Worm (Caenorhabditis elegans) whole organism, young adult: ENCODE data around the gene F41G4.13.
A peak's percentile ranks its signal among the peaks of the same experiment; 100 is the strongest.

Experiments
- B0261.1 ChIP-seq: sonication (generic microtip); optimal IDR thresholded peaks from 2 replicates; lab custom pipeline; 2016; ENCODE audit warnings: mild to moderate bottlenecking, missing genetic modification characterization, moderate library complexity, missing compliant biosample characterization
- F10E7.11 ChIP-seq: sonication (generic microtip); optimal IDR thresholded peaks from 2 replicates; lab custom pipeline; 2017; ENCODE audit warnings: mild to moderate bottlenecking, missing genetic modification characterization, moderate library complexity, missing compliant biosample characterization
- F23B12.7 ChIP-seq: sonication (generic microtip); optimal IDR thresholded peaks from 2 replicates; lab custom pipeline; 2017; ENCODE audit warnings: missing genetic modification characterization, mild to moderate bottlenecking, missing compliant biosample characterization, antibody characterized with exemption, moderate library complexity; ENCODE audit not compliant: insufficient read depth
- F55B11.4 ChIP-seq: sonication (generic microtip); optimal IDR thresholded peaks from 2 replicates; lab custom pipeline; 2016; ENCODE audit warnings: missing compliant biosample characterization, missing genetic modification characterization, borderline replicate concordance; ENCODE audit not compliant: insufficient read depth
- F57C9.4 ChIP-seq: sonication (generic microtip); optimal IDR thresholded peaks from 2 replicates; lab custom pipeline; 2017; ENCODE audit warnings: mild to moderate bottlenecking, missing genetic modification characterization, missing compliant biosample characterization
- K12H6.12 ChIP-seq: fragments of 200-800 bp; sonication (Bioruptor generic); optimal IDR thresholded peaks from 2 replicates; lab custom pipeline; 2018; ENCODE audit warnings: mild to moderate bottlenecking, missing genetic modification characterization, missing compliant biosample characterization
- T26A5.8 ChIP-seq: sonication (generic microtip); optimal IDR thresholded peaks from 2 replicates; lab custom pipeline; 2016; ENCODE audit warnings: missing genetic modification characterization, missing compliant biosample characterization
- Y95B8A.8 ChIP-seq: fragments of 200-800 bp; sonication (Bioruptor generic); IDR thresholded peaks from 2 replicates; pipeline ENCODE4 v1.3.6; 2022; ENCODE audit warnings: missing genetic modification reagents, missing genetic modification characterization, missing compliant biosample characterization
- akir-1 ChIP-seq: fragments of 200-800 bp; sonication (Bioruptor generic); optimal IDR thresholded peaks from 2 replicates; lab custom pipeline; 2018; ENCODE audit warnings: mild to moderate bottlenecking, missing genetic modification characterization, moderate library complexity, missing compliant biosample characterization
- atf-7 ChIP-seq: sonication (generic microtip); optimal IDR thresholded peaks from 2 replicates; lab custom pipeline; 2017; ENCODE audit warnings: mild to moderate bottlenecking, missing genetic modification characterization, missing compliant biosample characterization
- ccch-3 ChIP-seq: fragments of 200-800 bp; sonication (Bioruptor generic); optimal IDR thresholded peaks from 2 replicates; lab custom pipeline; 2018; ENCODE audit warnings: mild to moderate bottlenecking, missing genetic modification characterization, missing compliant biosample characterization
- cebp-1 ChIP-seq, 2 experiments: fragments of 200-800 bp in 1 of 2; sonication (Bioruptor generic) in 1 of 2; sonication (generic microtip) in 1 of 2; IDR thresholded peaks in 1 of 2; optimal IDR thresholded peaks in 1 of 2; 2 replicates each; pipeline versions ENCODE4 v1.3.6 to Lab custom; 2017 to 2022; ENCODE audit warnings: missing compliant biosample characterization in 2 of 2, missing genetic modification characterization in 2 of 2, mild to moderate bottlenecking in 1 of 2, missing genetic modification reagents in 1 of 2, moderate library complexity in 1 of 2
- ceh-100 ChIP-seq: fragments of 200-800 bp; sonication (Bioruptor generic); IDR thresholded peaks from 2 replicates; pipeline ENCODE4 v1.3.6; 2022; ENCODE audit warnings: missing genetic modification reagents, missing genetic modification characterization, missing compliant biosample characterization
- chd-7 ChIP-seq: sonication (generic microtip); optimal IDR thresholded peaks from 2 replicates; lab custom pipeline; 2016; ENCODE audit warnings: mild to moderate bottlenecking, missing genetic modification characterization, moderate library complexity, missing compliant biosample characterization
- dpff-1 ChIP-seq: sonication (generic microtip); optimal IDR thresholded peaks from 2 replicates; lab custom pipeline; 2017; ENCODE audit warnings: mild to moderate bottlenecking, missing genetic modification characterization, missing compliant biosample characterization
- efl-1 ChIP-seq: fragments of 150-350 bp; optimal IDR thresholded peaks from 2 replicates; lab custom pipeline; 2014; ENCODE audit warnings: missing biosample characterization, missing genetic modification reagents, missing genetic modification characterization
- egl-18 ChIP-seq: fragments of 200-800 bp; sonication (Bioruptor generic); IDR thresholded peaks from 2 replicates; pipeline ENCODE4 v1.3.6; 2022; ENCODE audit warnings: missing genetic modification reagents, missing genetic modification characterization, missing compliant biosample characterization
- fkh-3 ChIP-seq: sonication (generic microtip); optimal IDR thresholded peaks from 2 replicates; lab custom pipeline; 2016; ENCODE audit warnings: mild to moderate bottlenecking, missing genetic modification characterization, missing compliant biosample characterization
- hmg-1.2 ChIP-seq: fragments of 200-800 bp; sonication (Bioruptor generic); IDR thresholded peaks from 2 replicates; pipeline ENCODE4 v1.3.6; 2022; ENCODE audit warnings: missing genetic modification reagents, missing genetic modification characterization, missing compliant biosample characterization
- hrde-1 ChIP-seq: sonication (generic microtip); optimal IDR thresholded peaks from 2 replicates; lab custom pipeline; 2016; ENCODE audit warnings: missing genetic modification characterization, mild to moderate bottlenecking, missing compliant biosample characterization, moderate library complexity, missing genotype, missing genetic modification reagents, borderline replicate concordance
- lag-1 ChIP-seq: fragments of 200-800 bp; sonication (Bioruptor generic); IDR thresholded peaks from 2 replicates; pipeline ENCODE4 v1.3.6; 2022; ENCODE audit warnings: missing genetic modification reagents, missing genetic modification characterization, missing compliant biosample characterization
- madf-3 ChIP-seq: fragments of 200-800 bp; sonication (Bioruptor generic); IDR thresholded peaks from 2 replicates; pipeline ENCODE4 v1.3.6; 2022; ENCODE audit warnings: missing genetic modification reagents, missing genetic modification characterization, missing compliant biosample characterization
- mcd-1 ChIP-seq: fragments of 200-800 bp; sonication (Bioruptor generic); IDR thresholded peaks from 2 replicates; pipeline ENCODE4 v1.3.6; 2022; ENCODE audit warnings: missing genetic modification reagents, missing genetic modification characterization, missing compliant biosample characterization
- mel-28 ChIP-seq: sonication (generic microtip); optimal IDR thresholded peaks from 2 replicates; lab custom pipeline; 2016; ENCODE audit warnings: borderline replicate concordance, mild to moderate bottlenecking, missing genetic modification characterization, missing compliant biosample characterization
- mxl-1 ChIP-seq: sonication (generic microtip); optimal IDR thresholded peaks from 2 replicates; lab custom pipeline; 2016; ENCODE audit warnings: missing genetic modification characterization, missing compliant biosample characterization
- nfyb-1 ChIP-seq: fragments of 200-800 bp; sonication (Bioruptor generic); IDR thresholded peaks from 2 replicates; pipeline ENCODE4 v1.3.6; 2022; ENCODE audit warnings: missing genetic modification reagents, missing genetic modification characterization, missing compliant biosample characterization
- nhr-27 ChIP-seq: fragments of 200-800 bp; sonication (Bioruptor generic); optimal IDR thresholded peaks from 2 replicates; lab custom pipeline; 2018; ENCODE audit warnings: mild to moderate bottlenecking, missing genetic modification characterization, moderate library complexity, missing compliant biosample characterization
- nhr-80 ChIP-seq: sonication (generic microtip); optimal IDR thresholded peaks from 2 replicates; lab custom pipeline; 2016; ENCODE audit warnings: missing genetic modification characterization, missing compliant biosample characterization
- pbrm-1 ChIP-seq: fragments of 200-800 bp; sonication (Bioruptor generic); IDR thresholded peaks from 2 replicates; pipeline ENCODE4 v1.3.6; 2022; ENCODE audit warnings: missing genetic modification reagents, missing genetic modification characterization, missing compliant biosample characterization
- pha-4 ChIP-seq: fragments of 150-350 bp; sonication (generic microtip); optimal IDR thresholded peaks from 2 replicates; lab custom pipeline; 2014; ENCODE audit warnings: missing biosample characterization, missing genetic modification reagents, missing genetic modification characterization
- rcor-1 ChIP-seq: fragments of 200-800 bp; sonication (Bioruptor generic); IDR thresholded peaks from 2 replicates; pipeline ENCODE4 v1.3.6; 2022; ENCODE audit warnings: missing genetic modification reagents, missing genetic modification characterization, missing compliant biosample characterization
- snpc-1.1 ChIP-seq: sonication (generic microtip); optimal IDR thresholded peaks from 2 replicates; lab custom pipeline; 2017; ENCODE audit warnings: missing genetic modification characterization, mild to moderate bottlenecking, missing compliant biosample characterization, antibody characterized with exemption, moderate library complexity, missing genotype, missing genetic modification reagents; ENCODE audit not compliant: insufficient read depth
- somi-1 ChIP-seq: fragments of 200-800 bp; sonication (Bioruptor generic); optimal IDR thresholded peaks from 2 replicates; lab custom pipeline; 2018; ENCODE audit warnings: mild to moderate bottlenecking, missing genetic modification characterization, missing compliant biosample characterization
- unc-130 ChIP-seq: sonication (generic microtip); optimal IDR thresholded peaks from 2 replicates; lab custom pipeline; 2016; ENCODE audit warnings: missing genetic modification reagents, missing genetic modification characterization, missing compliant biosample characterization
- ztf-18 ChIP-seq: sonication (generic microtip); optimal IDR thresholded peaks from 2 replicates; lab custom pipeline; 2016; ENCODE audit warnings: missing genotype, mild to moderate bottlenecking, missing genetic modification characterization, missing compliant biosample characterization

The F41G4.13 gene

DNA sequence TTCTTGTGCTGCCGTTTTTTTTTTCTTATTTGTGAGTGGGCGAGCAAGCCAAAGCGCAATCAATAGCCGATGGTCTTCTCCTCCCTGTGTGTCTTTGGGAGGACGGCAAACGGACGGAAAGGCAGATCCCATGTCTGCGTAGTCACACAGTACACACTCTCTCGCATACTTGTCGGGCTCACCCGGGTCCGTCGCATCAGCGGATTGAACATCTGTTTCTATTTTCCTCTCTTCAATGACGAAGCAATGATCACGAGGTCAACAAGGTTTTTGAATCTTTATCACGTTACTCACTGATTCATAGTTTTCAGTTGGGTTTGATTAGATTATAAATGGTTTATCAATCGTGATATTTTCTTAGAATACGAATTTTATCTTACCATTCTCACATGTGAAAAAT lies 19.1 kb downstream of the F41G4.13 start:
- no peak for TF ChIP-seq akir-1 (GFP tag; lab: Kevin White, UChicago)
- no peak for TF ChIP-seq nfyb-1 (GFP tag; lab: Robert Waterston, UW)
- no peak for TF ChIP-seq F55B11.4
- no peak for TF ChIP-seq F57C9.4 (tag; lab: Kevin White, UChicago)
- no peak for TF ChIP-seq efl-1 (GFP tag; lab: Kevin White, UChicago)
- no peak for TF ChIP-seq ztf-18
- no peak for TF ChIP-seq hrde-1 (tag; lab: Kevin White, UChicago)
- no peak for TF ChIP-seq F10E7.11 (tag; lab: Kevin White, UChicago)
- TF ChIP-seq snpc-1.1 (tag; lab: Kevin White, UChicago) = no peak
- no peak for TF ChIP-seq Y95B8A.8 (GFP tag; lab: Robert Waterston, UW)
- TF ChIP-seq B0261.1 (tag; lab: Kevin White, UChicago) = no peak
- no peak for TF ChIP-seq T26A5.8 (tag; lab: Kevin White, UChicago)
- TF ChIP-seq madf-3 (GFP tag; lab: Robert Waterston, UW) = no peak
- no peak for TF ChIP-seq nhr-27 (tag; lab: Kevin White, UChicago)
- TF ChIP-seq mxl-1 (tag; lab: Kevin White, UChicago) = no peak

DNA sequence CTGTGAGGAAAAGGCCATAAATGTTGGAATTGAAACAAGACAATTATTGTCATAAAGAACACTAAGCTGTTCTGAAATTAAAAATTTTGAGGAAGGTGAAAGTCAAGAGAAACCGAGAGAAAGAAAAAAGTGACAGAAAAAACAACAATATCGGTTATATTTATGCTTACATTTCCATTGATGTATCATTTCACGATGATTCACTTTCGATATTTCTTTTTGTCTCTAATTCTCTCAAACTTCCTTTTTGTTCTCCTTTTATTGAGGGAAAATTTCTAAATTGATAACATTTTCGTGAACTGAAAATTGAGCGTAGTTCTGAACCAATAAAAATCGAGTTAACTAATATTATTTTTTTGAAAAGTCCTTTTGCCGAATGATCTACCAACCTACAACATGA lies 19.7 kb downstream of the F41G4.13 start:
- TF ChIP-seq somi-1 = no peak
- peak; percentile 30 for TF ChIP-seq nhr-80 (tag; lab: Kevin White, UChicago)

- TF ChIP-seq cebp-1 (GFP tag; IDR thresholded peaks at IDR 0.05; lab: Robert Waterston, UW) = peak; percentile 84
- TF ChIP-seq cebp-1 (tag; optimal IDR thresholded peaks at IDR 0.05; lab: Kevin White, UChicago) = peak; percentile 95
- TF ChIP-seq fkh-3 = no peak
- no peak for TF ChIP-seq egl-18 (GFP tag; lab: Robert Waterston, UW)
- no peak for TF ChIP-seq lag-1 (GFP tag; lab: Robert Waterston, UW)
- no peak for TF ChIP-seq ceh-100
- TF ChIP-seq atf-7 (tag; lab: Kevin White, UChicago) = no peak
- TF ChIP-seq pbrm-1 = no peak
- peak; percentile 7 for TF ChIP-seq K12H6.12 (tag; lab: Kevin White, UChicago)
- no peak for TF ChIP-seq chd-7 (tag; lab: Kevin White, UChicago)
- no peak for TF ChIP-seq F23B12.7 (tag; lab: Kevin White, UChicago)
- TF ChIP-seq rcor-1 (GFP tag; lab: Robert Waterston, UW) = no peak
- TF ChIP-seq hmg-1.2 (GFP tag; lab: Robert Waterston, UW) = peak; percentile 31; the same call in 1 of the 2 replicates
- no peak for TF ChIP-seq mel-28 (tag; lab: Kevin White, UChicago)
- TF ChIP-seq pha-4 (tag; lab: Kevin White, UChicago) = no peak
- peak; percentile 84 for TF ChIP-seq mcd-1 (GFP tag; lab: Robert Waterston, UW)
- TF ChIP-seq T26A5.8 (tag; lab: Kevin White, UChicago) = no peak
- no peak for TF ChIP-seq dpff-1 (tag; lab: Kevin White, UChicago)
- TF ChIP-seq ccch-3 (GFP tag; lab: Kevin White, UChicago) = no peak
- no peak for TF ChIP-seq unc-130 (GFP tag; lab: Kevin White, UChicago)
Measured at ce11 chrX:16813606-16814330, 20.8 kb downstream of the F41G4.13 start, which contains the start of gene cas-1. cas-1 (minus strand) TSS chrX:16813656.
